Worm (Caenorhabditis elegans) whole organism, L4 larva: ENCODE data around the gene Y113G7B.12.
A peak's percentile ranks its signal among the peaks of the same experiment; 100 is the strongest.

Experiments
- D1046.2 ChIP-seq: fragments of 200-800 bp; sonication (Bioruptor generic); IDR thresholded peaks from 2 replicates; pipeline ENCODE4 v1.3.6; 2022; ENCODE audit warnings: missing genetic modification characterization, missing compliant biosample characterization
- F10B5.3 ChIP-seq: sonication (generic microtip); optimal IDR thresholded peaks from 2 replicates; lab custom pipeline; 2016; ENCODE audit warnings: mild to moderate bottlenecking, missing genetic modification characterization, missing compliant biosample characterization
- F44E2.7 ChIP-seq: fragments of 200-800 bp; sonication (Bioruptor generic); IDR thresholded peaks from 2 replicates; pipeline ENCODE4 v2.1.2; 2022; ENCODE audit warnings: missing genetic modification characterization, missing compliant biosample characterization
- Y105C5A.15 ChIP-seq: fragments of 200-800 bp; sonication (Bioruptor generic); IDR thresholded peaks from 2 replicates; pipeline ENCODE4 v1.3.6; 2022; ENCODE audit warnings: missing genetic modification characterization, missing compliant biosample characterization
- Y5F2A.4 ChIP-seq: fragments of 200-800 bp; sonication (Bioruptor generic); optimal IDR thresholded peaks from 2 replicates; lab custom pipeline; 2018; ENCODE audit warnings: mild to moderate bottlenecking, missing genetic modification characterization, missing compliant biosample characterization
- aha-1 ChIP-seq: fragments of 150-350 bp; peaks from one replicate; lab custom pipeline; 2014; ENCODE audit warnings: missing biosample characterization, missing genetic modification characterization
- ceh-44 ChIP-seq: fragments of 200-800 bp; sonication (Bioruptor generic); IDR thresholded peaks from 2 replicates; pipeline ENCODE4 v1.3.6; 2022; ENCODE audit warnings: missing genetic modification reagents, missing genetic modification characterization, missing compliant biosample characterization
- ceh-62 ChIP-seq: sonication (generic microtip); optimal IDR thresholded peaks from 2 replicates; lab custom pipeline; 2017; ENCODE audit warnings: missing biosample characterization, missing genetic modification characterization
- ceh-82 ChIP-seq: sonication (generic microtip); optimal IDR thresholded peaks from 2 replicates; lab custom pipeline; 2017; ENCODE audit warnings: missing biosample characterization, missing genetic modification characterization
- daf-16 ChIP-seq, 3 experiments: sonication (generic microtip); optimal IDR thresholded peaks; 2 replicates each; lab custom pipeline; 2016 to 2017; ENCODE audit warnings: missing genetic modification characterization in 3 of 3, missing genetic modification reagents in 3 of 3, mild to moderate bottlenecking in 2 of 3, missing compliant biosample characterization in 2 of 3, missing biosample characterization in 1 of 3, moderate library complexity in 1 of 3
- daf-8 ChIP-seq: fragments of 200-800 bp; sonication (Bioruptor generic); IDR thresholded peaks from 2 replicates; pipeline ENCODE4 v1.3.6; 2022; ENCODE audit warnings: missing genetic modification characterization, missing compliant biosample characterization
- dmd-6 ChIP-seq: fragments of 200-800 bp; sonication (Bioruptor generic); IDR thresholded peaks from 2 replicates; pipeline ENCODE4 v1.3.6; 2022; ENCODE audit warnings: missing genetic modification reagents, missing genetic modification characterization, missing compliant biosample characterization
- hlh-11 ChIP-seq: fragments of 200-800 bp; sonication (Bioruptor generic); optimal IDR thresholded peaks from 2 replicates; lab custom pipeline; 2018; ENCODE audit warnings: mild to moderate bottlenecking, missing genetic modification characterization, missing compliant biosample characterization
- jun-1 ChIP-seq: fragments of 150-350 bp; optimal IDR thresholded peaks from 2 replicates; lab custom pipeline; 2014; ENCODE audit warnings: missing biosample characterization, missing genetic modification reagents, missing genetic modification characterization
- lim-7 ChIP-seq: fragments of 200-800 bp; sonication (Bioruptor generic); IDR thresholded peaks from 2 replicates; pipeline ENCODE4 v1.3.6; 2022; ENCODE audit warnings: missing genetic modification characterization, missing compliant biosample characterization
- lin-1 ChIP-seq: fragments of 200-800 bp; sonication (Bioruptor generic); IDR thresholded peaks from 2 replicates; pipeline ENCODE4 v1.3.6; 2022; ENCODE audit warnings: missing genetic modification reagents, missing genetic modification characterization, missing compliant biosample characterization
- lin-13 ChIP-seq: fragments of 150-350 bp; optimal IDR thresholded peaks from 2 replicates; lab custom pipeline; 2014; ENCODE audit warnings: missing biosample characterization, missing genetic modification reagents, missing genetic modification characterization
- lin-38 ChIP-seq: fragments of 200-800 bp; sonication (Bioruptor generic); IDR thresholded peaks from 2 replicates; pipeline ENCODE4 v1.3.6; 2022; ENCODE audit warnings: missing genetic modification reagents, missing genetic modification characterization, missing compliant biosample characterization
- lir-3 ChIP-seq: sonication (generic microtip); optimal IDR thresholded peaks from 2 replicates; lab custom pipeline; 2016; ENCODE audit warnings: mild to moderate bottlenecking, missing genetic modification characterization, missing compliant biosample characterization
- lsy-2 ChIP-seq, 2 experiments: fragments of 150-350 bp in 1 of 2; sonication (generic microtip) in 1 of 2; optimal IDR thresholded peaks; 2 replicates each; lab custom pipeline; 2014 to 2017; ENCODE audit warnings: missing biosample characterization in 2 of 2, missing genetic modification characterization in 2 of 2
- mdl-1 ChIP-seq, 2 experiments: fragments of 150-350 bp in 1 of 2; sonication (generic microtip) in 1 of 2; optimal IDR thresholded peaks; 2 replicates each; lab custom pipeline; 2014 to 2017; ENCODE audit warnings: missing biosample characterization in 2 of 2, missing genetic modification characterization in 2 of 2
- mdt-29 ChIP-seq: fragments of 200-800 bp; sonication (Bioruptor generic); IDR thresholded peaks from 2 replicates; pipeline ENCODE4 v1.3.6; 2022; ENCODE audit warnings: missing genetic modification reagents, missing genetic modification characterization, missing compliant biosample characterization
- mep-1 ChIP-seq: fragments of 150-350 bp; sonication (generic microtip); optimal IDR thresholded peaks from 3 replicates; lab custom pipeline; 2014; ENCODE audit warnings: missing biosample characterization, missing genetic modification characterization
- mes-2 ChIP-seq: sonication (generic microtip); optimal IDR thresholded peaks from 2 replicates; lab custom pipeline; 2016; ENCODE audit warnings: missing genotype, mild to moderate bottlenecking, missing genetic modification characterization, missing compliant biosample characterization; ENCODE audit not compliant: poor library complexity, severe bottlenecking
- nhr-102 ChIP-seq: sonication (generic microtip); optimal IDR thresholded peaks from 2 replicates; lab custom pipeline; 2016; ENCODE audit warnings: mild to moderate bottlenecking, missing genetic modification characterization, moderate library complexity, missing compliant biosample characterization
- nhr-111 ChIP-seq: fragments of 200-800 bp; sonication (Bioruptor generic); optimal IDR thresholded peaks from 2 replicates; lab custom pipeline; 2018; ENCODE audit warnings: mild to moderate bottlenecking, missing genetic modification characterization, missing compliant biosample characterization
- nhr-25 ChIP-seq: sonication (generic microtip); optimal IDR thresholded peaks from 2 replicates; lab custom pipeline; 2017; ENCODE audit warnings: missing genetic modification characterization, mild to moderate bottlenecking, missing compliant biosample characterization, antibody characterized with exemption, moderate library complexity, borderline replicate concordance; ENCODE audit not compliant: insufficient read depth
- nhr-28 ChIP-seq: fragments of 150-350 bp; optimal IDR thresholded peaks from 2 replicates; lab custom pipeline; 2014; ENCODE audit warnings: missing biosample characterization, missing genetic modification characterization
- nhr-41 ChIP-seq: fragments of 200-800 bp; sonication (Bioruptor generic); IDR thresholded peaks from 2 replicates; pipeline ENCODE4 v1.3.6; 2022; ENCODE audit warnings: missing genetic modification reagents, missing genetic modification characterization, missing compliant biosample characterization
- nhr-42 ChIP-seq: fragments of 200-800 bp; sonication (Bioruptor generic); IDR thresholded peaks from 2 replicates; pipeline ENCODE4 v1.3.6; 2022; ENCODE audit warnings: missing genetic modification characterization, missing compliant biosample characterization
- nhr-6 ChIP-seq: fragments of 150-350 bp; optimal IDR thresholded peaks from 2 replicates; lab custom pipeline; 2014; ENCODE audit warnings: missing biosample characterization, missing genetic modification characterization
- nhr-76 ChIP-seq: fragments of 150-350 bp; optimal IDR thresholded peaks from 2 replicates; lab custom pipeline; 2014; ENCODE audit warnings: missing biosample characterization, missing genetic modification characterization
- pha-4 ChIP-seq, 2 experiments: fragments of 150-350 bp in 1 of 2; fragments of 200-800 bp in 1 of 2; sonication (Bioruptor generic) in 1 of 2; IDR thresholded peaks in 1 of 2; optimal IDR thresholded peaks in 1 of 2; 2 replicates each; pipeline versions ENCODE4 v1.3.6 to Lab custom; 2014 to 2022; ENCODE audit warnings: missing genetic modification characterization in 2 of 2, missing genetic modification reagents in 2 of 2, missing biosample characterization in 1 of 2, missing compliant biosample characterization in 1 of 2
- php-3 ChIP-seq: fragments of 200-800 bp; sonication (Bioruptor generic); IDR thresholded peaks from 2 replicates; pipeline ENCODE4 v1.3.6; 2022; ENCODE audit warnings: missing genetic modification reagents, missing genetic modification characterization, missing compliant biosample characterization
- set-16 ChIP-seq: fragments of 200-800 bp; sonication (Bioruptor generic); IDR thresholded peaks from 2 replicates; pipeline ENCODE4 v1.3.6; 2022; ENCODE audit warnings: missing genetic modification reagents, missing genetic modification characterization, missing compliant biosample characterization
- skn-1 ChIP-seq: fragments of 150-350 bp; optimal IDR thresholded peaks from 2 replicates; lab custom pipeline; 2014; ENCODE audit warnings: missing biosample characterization, missing genetic modification characterization
- tra-1 ChIP-seq: fragments of 200-800 bp; sonication (Bioruptor generic); IDR thresholded peaks from 2 replicates; pipeline ENCODE4 v1.3.6; 2022; ENCODE audit warnings: missing genetic modification reagents, missing genetic modification characterization, missing compliant biosample characterization
- unc-62 ChIP-seq, 3 experiments: fragments of 150-350 bp in 1 of 3; sonication (generic microtip); optimal IDR thresholded peaks in 2 of 3; peaks in 1 of 3; 1 replicate in 1 of 3; 2 replicates in 2 of 3; lab custom pipeline; 2014 to 2017; ENCODE audit warnings: missing biosample characterization in 3 of 3, missing genetic modification characterization in 3 of 3, missing genetic modification reagents in 3 of 3, missing genotype in 1 of 3
- zag-1 ChIP-seq: fragments of 150-350 bp; optimal IDR thresholded peaks from 2 replicates; lab custom pipeline; 2014; ENCODE audit warnings: missing biosample characterization, missing genetic modification characterization
- zfp-2 ChIP-seq: sonication (generic microtip); optimal IDR thresholded peaks from 2 replicates; lab custom pipeline; 2016; ENCODE audit warnings: mild to moderate bottlenecking, missing genetic modification characterization, missing compliant biosample characterization
- zfp-3 ChIP-seq: fragments of 200-800 bp; sonication (Bioruptor generic); conservative IDR thresholded peaks from 2 replicates; pipeline ENCODE4 v1.3.6; 2022; ENCODE audit warnings: missing genetic modification reagents, missing genetic modification characterization, missing compliant biosample characterization

The Y113G7B.12 gene

ce11 chrV:20192102-20192880, 20.2 kb downstream of the Y113G7B.12 start, which contains the start of the genes fbxa-115 and Y113G7B.27:
fbxa-115 (minus strand) TSS chrV:20192152.
Y113G7B.27 (plus strand) TSS chrV:20192830.
- TF ChIP-seq lin-1 (GFP tag; lab: Robert Waterston, UW) (no peak), daf-8 (GFP tag; lab: Robert Waterston, UW) (no peak), pha-4 (GFP tag; IDR thresholded peaks at IDR 0.05; lab: Robert Waterston, UW) (no peak), pha-4 (tag; optimal IDR thresholded peaks at IDR 0.05; lab: Kevin White, UChicago) (no peak), lir-3 (tag; lab: Kevin White, UChicago) (no peak), nhr-41 (GFP tag; lab: Robert Waterston, UW) (no peak), nhr-6 (tag; lab: Kevin White, UChicago) (no peak), nhr-76 (tag; lab: Kevin White, UChicago) (no peak), dmd-6 (no peak), tra-1 (GFP tag; lab: Robert Waterston, UW) (no peak), nhr-25 (tag; lab: Kevin White, UChicago) (no peak), mdt-29 (GFP tag; lab: Robert Waterston, UW) (no peak), skn-1 (tag; lab: Kevin White, UChicago) (no peak), mdl-1 (tag; optimal IDR thresholded peaks at IDR 0.05; lab: Kevin White, UChicago) (no peak), D1046.2 (GFP tag; lab: Robert Waterston, UW) (no peak), nhr-42 (GFP tag; lab: Robert Waterston, UW) (no peak)

- TF ChIP-seq zag-1 (tag; lab: Kevin White, UChicago) (no peak), aha-1 (tag; lab: Kevin White, UChicago) (peak; percentile 36), Y105C5A.15 (no peak), nhr-28 (tag; lab: Kevin White, UChicago) (no peak), F10B5.3 (tag; lab: Kevin White, UChicago) (no peak), daf-16 (GFP tag; optimal IDR thresholded peaks at IDR 0.05; lab: Kevin White, UChicago) (no peak), daf-16 (tag; optimal IDR thresholded peaks at IDR 0.05; lab: Kevin White, UChicago) (no peak), nhr-102 (tag; lab: Kevin White, UChicago) (no peak)
- TF ChIP-seq, all 104 proteins: peak for 1
Observed at ce11 chrV:20188790-20189189, 23.7 kb downstream of the Y113G7B.12 start, which contains the start of gene fbxa-116. fbxa-116 (minus strand) TSS chrV:20188890.

DNA sequence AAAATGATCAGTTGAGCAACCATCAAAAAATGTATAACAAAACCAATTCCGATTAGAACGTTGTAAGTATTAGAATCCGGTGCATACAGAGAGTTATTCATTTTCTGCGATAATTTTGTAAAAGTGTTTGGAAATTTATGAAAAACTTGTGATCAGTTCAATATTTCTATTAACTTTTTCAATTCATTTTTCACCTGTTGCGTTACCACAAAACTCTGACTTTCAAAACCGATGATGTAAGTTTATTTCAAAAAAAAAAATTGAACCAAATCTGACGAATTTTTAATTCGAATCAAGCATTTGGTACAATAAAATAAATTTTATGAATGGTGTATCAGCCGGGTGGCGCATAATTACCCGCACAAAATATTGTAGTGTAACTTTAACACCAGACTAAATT, 25.9 kb downstream of the Y113G7B.12 start, which contains the start of gene srz-16:
Gene srz-16 (minus strand): TSS at position 101 of the 400 bp plus-strand sequence.
- TF ChIP-seq mdt-29 (GFP tag; lab: Robert Waterston, UW) (no peak), jun-1 (tag; lab: Kevin White, UChicago) (no peak), lin-13 (no peak), lin-38 (GFP tag; lab: Robert Waterston, UW) (no peak), skn-1 (tag; lab: Kevin White, UChicago) (no peak), zfp-2 (tag; lab: Kevin White, UChicago) (no peak), nhr-28 (tag; lab: Kevin White, UChicago) (no peak), F44E2.7 (GFP tag; lab: Robert Waterston, UW) (no peak), daf-16 (GFP tag; optimal IDR thresholded peaks at IDR 0.05; lab: Kevin White, UChicago) (no peak), daf-16 (tag; optimal IDR thresholded peaks at IDR 0.05; lab: Kevin White, UChicago) (no peak)

DNA sequence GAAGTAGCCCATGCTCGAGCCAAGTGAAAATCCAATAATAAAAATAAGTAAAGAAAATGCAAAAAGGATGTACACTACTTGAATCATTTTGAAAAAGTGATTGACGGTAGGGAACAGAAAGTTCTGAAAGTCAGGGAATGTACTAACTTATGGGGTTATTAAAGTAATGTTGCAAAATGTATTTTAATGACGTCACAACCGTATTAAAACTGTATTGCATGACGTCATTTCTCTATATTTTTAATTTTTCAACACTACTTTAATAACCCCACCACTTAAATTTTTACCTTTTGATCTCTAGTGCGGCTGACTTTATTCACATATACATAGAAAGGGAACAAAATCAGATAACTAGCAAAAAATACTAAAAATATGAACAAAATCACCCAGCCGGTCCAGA, 30.2 kb downstream of the Y113G7B.12 start:
- TF ChIP-seq zfp-3 (GFP tag; lab: Robert Waterston, UW) (no peak), F44E2.7 (GFP tag; lab: Robert Waterston, UW) (no peak), ceh-62 (tag; lab: Kevin White, UChicago) (no peak), lim-7 (GFP tag; lab: Robert Waterston, UW) (no peak), mep-1 (tag; lab: Kevin White, UChicago) (no peak), ceh-82 (no peak), Y5F2A.4 (GFP tag; lab: Kevin White, UChicago) (no peak), mes-2 (tag; lab: Kevin White, UChicago) (no peak), nhr-111 (GFP tag; lab: Kevin White, UChicago) (no peak), aha-1 (tag; lab: Kevin White, UChicago) (no peak), ceh-44 (no peak), hlh-11 (tag; lab: Kevin White, UChicago) (no peak), lsy-2 (tag; optimal IDR thresholded peaks at IDR 0.05; lab: Kevin White, UChicago) (no peak), php-3 (no peak), unc-62 (GFP tag; optimal IDR thresholded peaks at IDR 0.05 in 1 of 2; lab: Kevin White, UChicago) (no peak), unc-62 (tag; optimal IDR thresholded peaks at IDR 0.05; lab: Kevin White, UChicago) (no peak), lin-13 (no peak), set-16 (no peak), mdl-1 (tag; optimal IDR thresholded peaks at IDR 0.05; lab: Kevin White, UChicago) (no peak)
